Worm (Caenorhabditis elegans): ENCODE measurements around the gene srt-20.

Gene srt-20

ce11 chrV:4310414-4310813 lies 31.8 kb upstream of the srt-20 start:
- peak; percentile 49; the same call in 1 of the 2 replicates for TF ChIP-seq lim-7 (GFP tag; IDR thresholded peaks at IDR 0.05)
- 0 out of 2 replicates have a peak, but pooled peaks have one; percentile 14 for TF ChIP-seq tra-1 (GFP tag; IDR thresholded peaks at IDR 0.05)

ce11 chrV:4304240-4304639 lies 25.6 kb upstream of the srt-20 start:
- TF ChIP-seq daf-8 (GFP tag; IDR thresholded peaks at IDR 0.05): no peak
- TF ChIP-seq fkh-10 (GFP tag; optimal IDR thresholded peaks at IDR 0.05): no peak
- no peak for TF ChIP-seq madf-9 (GFP tag; conservative IDR thresholded peaks at IDR 0.05)
- peak; percentile 92 for TF ChIP-seq aha-1 (tag)

ce11 chrV:4303793-4304192 lies 25.2 kb upstream of the srt-20 start:
- no peak for TF ChIP-seq snpc-4 (tag; optimal IDR thresholded peaks at IDR 0.05)
- TF ChIP-seq lim-7 (GFP tag; IDR thresholded peaks at IDR 0.05): 0 out of 2 replicates have a peak, but pooled peaks have one; percentile 43
- no peak for TF ChIP-seq nhr-28 (tag; optimal IDR thresholded peaks at IDR 0.05)
- TF ChIP-seq nhr-102 (tag; optimal IDR thresholded peaks at IDR 0.05): no peak
- TF ChIP-seq aha-1 (tag): peak; percentile 90
- no peak for TF ChIP-seq lsy-2 (tag; optimal IDR thresholded peaks at IDR 0.05)

- no peak for TF ChIP-seq daf-16 (GFP tag; optimal IDR thresholded peaks at IDR 0.05)
- TF ChIP-seq daf-16 (tag; optimal IDR thresholded peaks at IDR 0.05): no peak
- TF ChIP-seq aha-1 (tag): no peak
- TF ChIP-seq arid-1 (GFP tag; conservative IDR thresholded peaks at IDR 0.05): no peak
- TF ChIP-seq spr-1 (tag; optimal IDR thresholded peaks at IDR 0.05): no peak
- peak in 1 of 2 experiments; percentile 97 for TF ChIP-seq unc-62 (GFP tag; optimal IDR thresholded peaks at IDR 0.05 in 1 of 2)
- no peak for TF ChIP-seq unc-62 (tag; optimal IDR thresholded peaks at IDR 0.05)
Observed at ce11 chrV:4302842-4303241, 24.2 kb upstream of the srt-20 start.

ce11 chrV:4299741-4300140 lies 21.1 kb upstream of the srt-20 start, which contains the start of gene ZC132.3:
Gene ZC132.3 (minus strand): TSS chrV:4299841.
- TF ChIP-seq pha-4 (GFP tag; IDR thresholded peaks at IDR 0.05) (no peak), pha-4 (tag; optimal IDR thresholded peaks at IDR 0.05) (no peak), nhr-77 (tag; optimal IDR thresholded peaks at IDR 0.05) (no peak), Y48G9A.11 (GFP tag; IDR thresholded peaks at IDR 0.05) (no peak), tra-1 (GFP tag; IDR thresholded peaks at IDR 0.05) (no peak)

- TF ChIP-seq vab-7 (GFP tag; IDR thresholded peaks at IDR 0.05) (no peak), snpc-1.2 (GFP tag; IDR thresholded peaks at IDR 0.05) (no peak), ama-1 (optimal IDR thresholded peaks at IDR 0.05) (no peak), ztf-11 (tag; optimal IDR thresholded peaks at IDR 0.05) (no peak), nhr-111 (GFP tag; optimal IDR thresholded peaks at IDR 0.05) (no peak), mxl-3 (GFP tag; optimal IDR thresholded peaks at IDR 0.05) (no peak)
Observed at ce11 chrV:4298579-4298978, 19.9 kb upstream of the srt-20 start, which contains the start of gene ZC132.11. Gene ZC132.11 (minus strand): TSS chrV:4298679.

ce11 chrV:4295920-4296319 lies 17.3 kb upstream of the srt-20 start, which contains the start of gene F47D2.11:
Gene F47D2.11 (minus strand): TSS chrV:4296020.
- no peak for TF ChIP-seq hlh-30 (tag; optimal IDR thresholded peaks at IDR 0.05; ENCODE audit: insufficient read depth)
- no peak for TF ChIP-seq daf-12 (tag; optimal IDR thresholded peaks at IDR 0.05)
- TF ChIP-seq unc-39 (tag; optimal IDR thresholded peaks at IDR 0.05): no peak
- TF ChIP-seq daf-8 (GFP tag; IDR thresholded peaks at IDR 0.05): no peak
- no peak for TF ChIP-seq T26A8.4 (GFP tag; IDR thresholded peaks at IDR 0.05)
- peak in 1 of 2 experiments; percentile 14 for TF ChIP-seq unc-62 (GFP tag; optimal IDR thresholded peaks at IDR 0.05 in 1 of 2)
- TF ChIP-seq unc-62 (tag; optimal IDR thresholded peaks at IDR 0.05): no peak
- no peak for TF ChIP-seq fos-1 (tag; optimal IDR thresholded peaks at IDR 0.05)

All from whole organism, L4 larva.